Worm (Caenorhabditis elegans): Measurements from ENCODE around the gene srlf-33.

- no peak for TF ChIP-seq ztf-23 (GFP tag; IDR thresholded peaks at IDR 0.05)
- TF ChIP-seq flt-1 (GFP tag; IDR thresholded peaks at IDR 0.05): no peak
- no peak for TF ChIP-seq ref-1 (GFP tag; conservative IDR thresholded peaks at IDR 0.05)
- no peak for TF ChIP-seq ztf-29 (GFP tag; IDR thresholded peaks at IDR 0.05)
- TF ChIP-seq klf-2 (GFP tag; conservative IDR thresholded peaks at IDR 0.05): no peak
- no peak for TF ChIP-seq med-1 (GFP tag; optimal IDR thresholded peaks at IDR 0.05; ENCODE audit: insufficient read depth)
These were observed 47.6 kb downstream of the srlf-33 start, which contains the start of gene pph-2 for ce11 chrIV:11877674-11878073.
